Fruit fly (Drosophila melanogaster) whole organism, embryonic: Measurements from ENCODE around the gene gcm.

ENCODE experiments used
- Ada2b ChIP-seq: fragments of 200-800 bp; sonication (Bioruptor generic); IDR thresholded peaks from 2 replicates; pipeline ENCODE4 v1.3.6; 2022; ENCODE audit warnings: missing biosample characterization, missing genetic modification characterization
- Blimp-1 ChIP-seq: fragments of 200-800 bp; sonication (Bioruptor generic); optimal IDR thresholded peaks from 3 replicates; lab custom pipeline; 2018; ENCODE audit warnings: missing biosample characterization, missing genetic modification characterization, mild to moderate bottlenecking, moderate library complexity, missing genetic modification reagents
- CG11085 ChIP-seq: fragments of 200-800 bp; sonication (Bioruptor generic); IDR thresholded peaks from 2 replicates; pipeline ENCODE4 v1.3.6; 2022; ENCODE audit warnings: missing biosample characterization, missing genetic modification characterization
- CG11504 ChIP-seq: fragments of 200-800 bp; sonication (Bioruptor generic); optimal IDR thresholded peaks from 3 replicates; lab custom pipeline; 2019; ENCODE audit warnings: missing biosample characterization, mild to moderate bottlenecking, missing genetic modification characterization, moderate library complexity
- CG12071 ChIP-seq: fragments of 200-800 bp; sonication (Bioruptor generic); optimal IDR thresholded peaks from 3 replicates; lab custom pipeline; 2018; ENCODE audit warnings: missing biosample characterization, mild to moderate bottlenecking, missing genetic modification characterization
- CG14050 ChIP-seq: fragments of 200-800 bp; sonication (Bioruptor generic); IDR thresholded peaks from 3 replicates; pipeline ENCODE4 v1.3.6; 2022; ENCODE audit warnings: missing biosample characterization, missing genetic modification characterization
- CG14441 ChIP-seq: fragments of 200-800 bp; sonication (Bioruptor generic); IDR thresholded peaks from 2 replicates; pipeline ENCODE4 v1.3.6; 2022; ENCODE audit warnings: missing biosample characterization, missing genetic modification characterization
- CG15269 ChIP-seq: fragments of 200-800 bp; sonication (Bioruptor generic); optimal IDR thresholded peaks from 2 replicates; lab custom pipeline; 2018; ENCODE audit warnings: missing biosample characterization, mild to moderate bottlenecking, missing genetic modification characterization, moderate library complexity
- CG1647 ChIP-seq: fragments of 200-800 bp; sonication (Bioruptor generic); optimal IDR thresholded peaks from 3 replicates; lab custom pipeline; 2016; ENCODE audit warnings: missing biosample characterization, missing genetic modification characterization
- CG16863 ChIP-seq: fragments of 200-800 bp; sonication (Bioruptor generic); optimal IDR thresholded peaks from 3 replicates; lab custom pipeline; 2016; ENCODE audit warnings: missing biosample characterization, missing genetic modification characterization
- CG17568 ChIP-seq: fragments of 200-800 bp; sonication (Bioruptor generic); optimal IDR thresholded peaks from 2 replicates; lab custom pipeline; 2018; ENCODE audit warnings: missing biosample characterization, mild to moderate bottlenecking, missing genetic modification characterization, moderate library complexity
- CG32532 ChIP-seq: fragments of 200-800 bp; sonication (Bioruptor generic); IDR thresholded peaks from 2 replicates; pipeline ENCODE4 v1.3.6; 2022; ENCODE audit warnings: missing biosample characterization, missing genetic modification characterization
- CG3726 ChIP-seq: fragments of 200-800 bp; sonication (Bioruptor generic); IDR thresholded peaks from 3 replicates; pipeline ENCODE4, ENCODE4 v1.3.6; 2022; ENCODE audit warnings: missing biosample characterization, missing genetic modification characterization
- CG3847 ChIP-seq: fragments of 200-800 bp; sonication (Bioruptor generic); IDR thresholded peaks from 2 replicates; pipeline ENCODE4 v1.3.6; 2022; ENCODE audit warnings: missing biosample characterization, missing genetic modification characterization
- CG4328 ChIP-seq: fragments of 200-800 bp; sonication (Bioruptor generic); optimal IDR thresholded peaks from 3 replicates; lab custom pipeline; 2017; ENCODE audit warnings: missing biosample characterization, missing genetic modification reagents, missing genetic modification characterization
- CG6272 ChIP-seq: fragments of 200-800 bp; sonication (Bioruptor generic); IDR thresholded peaks from 2 replicates; pipeline ENCODE4 v1.3.6; 2022; ENCODE audit warnings: missing biosample characterization, missing genetic modification characterization
- CG9215 ChIP-seq: fragments of 200-800 bp; sonication (Bioruptor generic); IDR thresholded peaks from 2 replicates; pipeline ENCODE4 v1.3.6; 2022; ENCODE audit warnings: missing biosample characterization, missing genetic modification characterization
- CG9609 ChIP-seq: fragments of 200-800 bp; sonication (Bioruptor generic); optimal IDR thresholded peaks from 3 replicates; lab custom pipeline; 2016; ENCODE audit warnings: missing biosample characterization, missing genetic modification characterization
- Dek ChIP-seq: fragments of 200-800 bp; sonication (Bioruptor generic); optimal IDR thresholded peaks from 3 replicates; lab custom pipeline; 2019; ENCODE audit warnings: missing biosample characterization, mild to moderate bottlenecking, missing genetic modification characterization, moderate library complexity
- Dip3 ChIP-seq: fragments of 200-800 bp; sonication (Bioruptor generic); optimal IDR thresholded peaks from 3 replicates; lab custom pipeline; 2016; ENCODE audit warnings: missing biosample characterization, missing genetic modification characterization
- Doc2 ChIP-seq: fragments of 200-800 bp; sonication (Bioruptor generic); IDR thresholded peaks from 2 replicates; pipeline ENCODE4 v1.3.6; 2022; ENCODE audit warnings: missing biosample characterization, missing genetic modification characterization
- Fer1 ChIP-seq: fragments of 200-800 bp; sonication (Bioruptor generic); optimal IDR thresholded peaks from 2 replicates; lab custom pipeline; 2017; ENCODE audit warnings: missing biosample characterization, mild to moderate bottlenecking, missing genetic modification characterization
- MESR4 ChIP-seq: fragments of 200-800 bp; sonication (Bioruptor generic); optimal IDR thresholded peaks from 2 replicates; lab custom pipeline; 2018; ENCODE audit warnings: missing biosample characterization, mild to moderate bottlenecking, missing genetic modification characterization, moderate library complexity
- Mad ChIP-seq: fragments of 200-800 bp; sonication (Bioruptor generic); optimal IDR thresholded peaks from 2 replicates; lab custom pipeline; 2016; ENCODE audit warnings: missing biosample characterization, missing genetic modification characterization
- NFAT ChIP-seq: fragments of 200-800 bp; sonication (Bioruptor generic); IDR thresholded peaks from 2 replicates; pipeline ENCODE4 v1.3.6; 2022; ENCODE audit warnings: missing biosample characterization, missing genetic modification characterization
- Nf-YA ChIP-seq: fragments of 200-800 bp; sonication (Bioruptor generic); IDR thresholded peaks from 2 replicates; pipeline ENCODE4 v1.3.6; 2022; ENCODE audit warnings: missing biosample characterization, missing genetic modification characterization
- Sry-δ ChIP-seq: fragments of 200-800 bp; sonication (Bioruptor generic); optimal IDR thresholded peaks from 2 replicates; lab custom pipeline; 2016; ENCODE audit warnings: missing biosample characterization, missing genetic modification characterization
- Xbp1 ChIP-seq: fragments of 200-800 bp; sonication (Bioruptor generic); optimal IDR thresholded peaks from 3 replicates; lab custom pipeline; 2016; ENCODE audit warnings: missing biosample characterization, mild to moderate bottlenecking, missing genetic modification characterization
- abd-A ChIP-seq: fragments of 200-800 bp; sonication (Bioruptor generic); optimal IDR thresholded peaks from 3 replicates; lab custom pipeline; 2019; ENCODE audit warnings: missing biosample characterization, mild to moderate bottlenecking, missing genetic modification characterization, moderate library complexity
- bbx ChIP-seq: fragments of 200-800 bp; sonication (Bioruptor generic); IDR thresholded peaks from 2 replicates; pipeline ENCODE4 v1.3.6; 2022; ENCODE audit warnings: missing biosample characterization, missing genetic modification characterization; ENCODE audit not compliant: partially characterized antibody
- bigmax ChIP-seq: fragments of 200-800 bp; sonication (Bioruptor generic); optimal IDR thresholded peaks from 2 replicates; lab custom pipeline; 2018; ENCODE audit warnings: missing biosample characterization, mild to moderate bottlenecking, missing genetic modification characterization
- caup ChIP-seq: fragments of 200-800 bp; sonication (Bioruptor generic); optimal IDR thresholded peaks from 3 replicates; lab custom pipeline; 2017; ENCODE audit warnings: missing biosample characterization, mild to moderate bottlenecking, missing genetic modification characterization, moderate library complexity; ENCODE audit not compliant: severe bottlenecking
- disco-r ChIP-seq: fragments of 200-800 bp; sonication (Bioruptor generic); optimal IDR thresholded peaks from 2 replicates; lab custom pipeline; 2016; ENCODE audit warnings: missing biosample characterization, missing genetic modification characterization
- esg ChIP-seq: fragments of 200-800 bp; sonication (Bioruptor generic); conservative IDR thresholded peaks from 2 replicates; pipeline ENCODE4 v1.3.6; 2022; ENCODE audit warnings: missing biosample characterization, missing genetic modification characterization
- gsb ChIP-seq: fragments of 200-800 bp; sonication (Bioruptor generic); IDR thresholded peaks from 2 replicates; pipeline ENCODE4 v1.3.6; 2022; ENCODE audit warnings: missing biosample characterization, missing genetic modification characterization
- gt ChIP-seq: fragments of 200-800 bp; sonication (Bioruptor generic); IDR thresholded peaks from 2 replicates; pipeline ENCODE4 v1.3.6; 2022; ENCODE audit warnings: missing biosample characterization, missing genetic modification characterization
- hkb ChIP-seq, 2 experiments: fragments of 200-800 bp in 1 of 2; fragments of >200 bp in 1 of 2; sonication (Bioruptor generic) in 1 of 2; IDR thresholded peaks in 1 of 2; optimal IDR thresholded peaks in 1 of 2; 2 replicates each; pipeline versions ENCODE4 v1.3.6 to Lab custom; 2017 to 2022; ENCODE audit warnings: missing biosample characterization in 1 of 2, missing genetic modification characterization in 1 of 2
- ken ChIP-seq: fragments of 200-800 bp; sonication (Bioruptor generic); IDR thresholded peaks from 3 replicates; pipeline ENCODE4 v1.3.6; 2022; ENCODE audit warnings: missing biosample characterization, missing genetic modification characterization
- kni ChIP-seq: fragments of 200-800 bp; sonication (Bioruptor generic); optimal IDR thresholded peaks from 3 replicates; lab custom pipeline; 2017; ENCODE audit warnings: mild to moderate bottlenecking, missing biosample characterization, missing genetic modification reagents, missing genetic modification characterization
- lab ChIP-seq: fragments of 200-800 bp; sonication (Bioruptor generic); optimal IDR thresholded peaks from 3 replicates; lab custom pipeline; 2017; ENCODE audit warnings: missing biosample characterization, missing genetic modification characterization, mild to moderate bottlenecking, moderate library complexity, missing genetic modification reagents
- maf-S ChIP-seq: fragments of 200-800 bp; sonication (Bioruptor generic); optimal IDR thresholded peaks from 2 replicates; lab custom pipeline; 2016; ENCODE audit warnings: missing biosample characterization, missing genetic modification characterization
- onecut ChIP-seq: fragments of 200-800 bp; sonication (Bioruptor generic); IDR thresholded peaks from 2 replicates; pipeline ENCODE4 v1.3.6; 2022; ENCODE audit warnings: missing biosample characterization, missing genetic modification characterization
- pfk ChIP-seq: fragments of 200-800 bp; sonication (Bioruptor generic); optimal IDR thresholded peaks from 2 replicates; lab custom pipeline; 2018; ENCODE audit warnings: missing biosample characterization, mild to moderate bottlenecking, missing genetic modification characterization, moderate library complexity
- sna ChIP-seq: fragments of 200-800 bp; sonication (Bioruptor generic); IDR thresholded peaks from 2 replicates; pipeline ENCODE4 v1.3.6; 2022; ENCODE audit warnings: missing biosample characterization, missing genetic modification characterization; ENCODE audit not compliant: partially characterized antibody
- sqz ChIP-seq: fragments of 200-800 bp; sonication (Bioruptor generic); optimal IDR thresholded peaks from 3 replicates; lab custom pipeline; 2018; ENCODE audit warnings: missing biosample characterization, mild to moderate bottlenecking, missing genetic modification characterization
- ssp ChIP-seq: fragments of 200-800 bp; sonication (Bioruptor generic); IDR thresholded peaks from 2 replicates; pipeline ENCODE4 v1.3.6; 2022; ENCODE audit warnings: missing biosample characterization, missing genetic modification characterization
- tio ChIP-seq: fragments of 200-800 bp; sonication (Bioruptor generic); optimal IDR thresholded peaks from 2 replicates; lab custom pipeline; 2017; ENCODE audit warnings: missing biosample characterization, missing genetic modification characterization, inconsistent platforms
- trem ChIP-seq: fragments of 200-800 bp; optimal IDR thresholded peaks from 3 replicates; lab custom pipeline; 2019; ENCODE audit warnings: missing biosample characterization, mild to moderate bottlenecking, missing genetic modification characterization, moderate library complexity
- vfl ChIP-seq: fragments of 200-800 bp; sonication (Bioruptor generic); optimal IDR thresholded peaks from 2 replicates; lab custom pipeline; 2016; ENCODE audit warnings: missing biosample characterization, missing genetic modification characterization
- vvl ChIP-seq: fragments of 200-800 bp; sonication (Bioruptor generic); IDR thresholded peaks from 2 replicates; pipeline ENCODE4 v1.3.6; 2022; ENCODE audit warnings: missing biosample characterization, missing genetic modification characterization

gcm gene

dm6 chr2L:9564527-9564926 is 17.0 kb downstream of the gcm start (continued):
- TF ChIP-seq hkb (optimal IDR thresholded peaks at IDR 0.05; lab: Kevin White, UChicago): no peak
- peak; percentile 33; the same call in 1 of the 2 replicates for TF ChIP-seq hkb (GFP tag; IDR thresholded peaks at IDR 0.05; lab: Robert Waterston, UW)
- TF ChIP-seq CG32532 (GFP tag; lab: Robert Waterston, UW): peak; percentile 28; the same call in 1 of the 2 replicates
- TF ChIP-seq Dek (tag; lab: Kevin White, UChicago): peak; percentile 46
- peak; percentile 0 for TF ChIP-seq caup (GFP tag; lab: Kevin White, UChicago)
- no peak for TF ChIP-seq CG16863 (GFP tag; lab: Kevin White, UChicago)
- 0 out of 2 replicates have a peak, but pooled peaks have one; percentile 24 for TF ChIP-seq esg (GFP tag; lab: Robert Waterston, UW)
- TF ChIP-seq lab (GFP tag; lab: Kevin White, UChicago): peak; percentile 66
- TF ChIP-seq NFAT (GFP tag; lab: Robert Waterston, UW): no peak
- peak; percentile 73 for TF ChIP-seq CG11504 (tag; lab: Kevin White, UChicago)
- no peak for TF ChIP-seq kni (GFP tag; lab: Kevin White, UChicago)
- peak; percentile 16 for TF ChIP-seq tio (GFP tag; lab: Kevin White, UChicago)

dm6 chr2L:9562713-9563112 is 18.8 kb downstream of the gcm start:
- no peak for TF ChIP-seq CG6272 (GFP tag; lab: Robert Waterston, UW)
- no peak for TF ChIP-seq maf-S (GFP tag; lab: Kevin White, UChicago)
- no peak for TF ChIP-seq pfk (GFP tag; lab: Kevin White, UChicago)
- no peak for TF ChIP-seq sqz (GFP tag; lab: Kevin White, UChicago)
- TF ChIP-seq Nf-YA (GFP tag; lab: Robert Waterston, UW): no peak
- no peak for TF ChIP-seq Xbp1
- no peak for TF ChIP-seq Sry-δ (GFP tag; lab: Kevin White, UChicago)
- no peak for TF ChIP-seq CG12071 (GFP tag; lab: Kevin White, UChicago)
- TF ChIP-seq CG15269: no peak
- no peak for TF ChIP-seq CG1647 (GFP tag; lab: Kevin White, UChicago)
- TF ChIP-seq abd-A: peak; percentile 29
- TF ChIP-seq Doc2 (GFP tag; lab: Robert Waterston, UW): no peak
- TF ChIP-seq gsb (GFP tag; lab: Robert Waterston, UW): no peak
- no peak for TF ChIP-seq bigmax (GFP tag; lab: Kevin White, UChicago)
- TF ChIP-seq CG14050 (GFP tag; lab: Robert Waterston, UW): no peak
- no peak for TF ChIP-seq Ada2b
- no peak for TF ChIP-seq Blimp-1
- TF ChIP-seq CG3847: no peak
- no peak for TF ChIP-seq CG11085 (GFP tag; lab: Robert Waterston, UW)
- TF ChIP-seq sna: no peak
- 0 out of 2 replicates have a peak, but pooled peaks have one; percentile 16 for TF ChIP-seq CG9215 (GFP tag; lab: Robert Waterston, UW)
- no peak for TF ChIP-seq vvl
- no peak for TF ChIP-seq CG14441 (GFP tag; lab: Robert Waterston, UW)
- TF ChIP-seq CG9609 (GFP tag; lab: Kevin White, UChicago): no peak
- TF ChIP-seq ssp (GFP tag; lab: Robert Waterston, UW): no peak
- TF ChIP-seq CG17568 (GFP tag; lab: Kevin White, UChicago): no peak
- TF ChIP-seq bbx (GFP tag; lab: Robert Waterston, UW): no peak
- TF ChIP-seq Mad: no peak
- no peak for TF ChIP-seq disco-r
- peak; percentile 36 for TF ChIP-seq Fer1 (GFP tag; lab: Kevin White, UChicago)
- no peak for TF ChIP-seq MESR4
- TF ChIP-seq gt: no peak
- TF ChIP-seq vfl (GFP tag; lab: Kevin White, UChicago): no peak
- no peak for TF ChIP-seq CG3726 (GFP tag; lab: Robert Waterston, UW)
- no peak for TF ChIP-seq ken (GFP tag; lab: Robert Waterston, UW)
- TF ChIP-seq onecut (GFP tag; lab: Robert Waterston, UW): no peak
- no peak for TF ChIP-seq trem
- no peak for TF ChIP-seq CG4328
- peak; percentile 4 for TF ChIP-seq Dip3 (GFP tag; lab: Kevin White, UChicago)
